Worm (Caenorhabditis elegans): ENCODE results near the gene Y71H2B.5.

DNA sequence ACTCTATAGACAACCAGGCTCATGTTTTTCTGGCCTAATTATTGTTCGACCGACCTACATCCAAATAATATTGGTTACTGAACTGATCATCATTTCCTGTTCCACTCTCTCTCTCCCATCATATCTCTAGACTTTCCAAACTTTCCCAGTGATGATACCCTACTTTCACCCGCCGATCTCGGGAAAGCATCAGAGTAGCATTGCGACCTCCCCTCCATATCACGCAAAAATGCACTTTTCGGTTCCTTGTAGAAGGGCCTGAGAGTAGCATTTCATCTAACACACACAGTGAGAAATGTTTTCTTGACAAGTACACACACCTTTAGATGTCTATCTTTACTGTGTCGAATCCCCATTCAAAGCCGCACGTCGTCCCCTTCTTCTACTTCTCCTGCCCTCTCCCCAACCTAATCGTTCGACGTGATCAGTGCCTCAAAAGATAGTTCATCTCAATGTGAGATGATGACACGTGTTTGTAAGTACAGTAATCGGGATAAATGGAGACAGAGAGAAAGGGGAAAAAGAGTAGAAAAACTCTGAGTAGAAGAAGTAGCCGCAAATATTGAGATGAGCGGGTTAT, 25.1 kb downstream of the Y71H2B.5 start:
- TF ChIP-seq dmd-4 (tag; optimal IDR thresholded peaks at IDR 0.05; ENCODE audit: borderline replicate concordance) (no peak), nhr-11 (tag; optimal IDR thresholded peaks at IDR 0.05) (no peak)

All from whole organism, late embryonic.